Worm (Caenorhabditis elegans) whole organism, late embryonic: ENCODE measurements around the gene dbl-1.

Experiments used
- ama-1 ChIP-seq: fragments of 150-350 bp; optimal IDR thresholded peaks from 2 replicates; lab custom pipeline; 2014
- ceh-9 ChIP-seq: sonication (generic microtip); optimal IDR thresholded peaks from 2 replicates; lab custom pipeline; 2016; ENCODE audit warnings: mild to moderate bottlenecking, missing genetic modification characterization, inconsistent platforms, missing compliant biosample characterization
- dmd-4 ChIP-seq: sonication (generic microtip); optimal IDR thresholded peaks from 2 replicates; lab custom pipeline; 2016; ENCODE audit warnings: borderline replicate concordance, missing genetic modification characterization, missing compliant biosample characterization
- elt-2 ChIP-seq: sonication (generic microtip); optimal IDR thresholded peaks from 2 replicates; lab custom pipeline; 2016; ENCODE audit warnings: missing genetic modification reagents, missing genetic modification characterization, missing compliant biosample characterization
- hlh-13 ChIP-seq: fragments of 200-800 bp; sonication (Bioruptor generic); optimal IDR thresholded peaks from 2 replicates; lab custom pipeline; 2018; ENCODE audit warnings: mild to moderate bottlenecking, missing genetic modification characterization, missing compliant biosample characterization
- lin-11 ChIP-seq: fragments of 200-800 bp; sonication (Bioruptor generic); optimal IDR thresholded peaks from 2 replicates; lab custom pipeline; 2018; ENCODE audit warnings: mild to moderate bottlenecking, missing genetic modification characterization, missing compliant biosample characterization
- nfya-1 ChIP-seq: sonication (generic microtip); optimal IDR thresholded peaks from 2 replicates; lab custom pipeline; 2017; ENCODE audit warnings: missing genetic modification characterization, mild to moderate bottlenecking, missing compliant biosample characterization, antibody characterized with exemption, moderate library complexity
- pha-4 ChIP-seq: fragments of 150-350 bp; optimal IDR thresholded peaks from 2 replicates; lab custom pipeline; 2018; ENCODE audit warnings: missing biosample characterization, missing genetic modification reagents, missing genetic modification characterization
- pqm-1 ChIP-seq: sonication (generic microtip); optimal IDR thresholded peaks from 2 replicates; lab custom pipeline; 2016; ENCODE audit warnings: missing genetic modification characterization, missing compliant biosample characterization
- rnt-1 ChIP-seq: sonication (generic microtip); optimal IDR thresholded peaks from 2 replicates; lab custom pipeline; 2016; ENCODE audit warnings: missing genetic modification characterization, missing compliant biosample characterization
- ttx-3 ChIP-seq: sonication (generic microtip); optimal IDR thresholded peaks from 2 replicates; lab custom pipeline; 2016; ENCODE audit warnings: missing genetic modification reagents, missing genetic modification characterization, missing compliant biosample characterization

DNA sequence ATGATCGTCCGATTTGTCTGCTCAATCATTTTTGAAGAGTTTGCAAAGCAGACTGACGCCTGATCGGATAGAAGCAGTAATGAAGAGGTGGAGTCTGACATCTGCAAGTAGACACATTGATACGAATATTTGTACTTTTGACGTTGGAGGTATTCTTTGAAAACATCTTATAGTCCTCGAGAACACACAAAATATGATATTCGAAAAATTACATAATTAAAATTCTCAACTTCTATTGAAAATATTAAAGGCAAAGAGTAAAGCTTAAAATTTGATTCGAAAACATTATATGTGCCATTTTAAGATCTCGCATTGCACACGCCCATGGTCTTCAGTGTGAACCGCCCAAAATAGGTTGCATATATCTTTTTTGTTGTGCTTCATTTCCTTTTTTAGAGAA, 35.6 kb upstream of the dbl-1 start, which contains the start of gene ZC487.2:
- TF ChIP-seq rnt-1 (tag; lab: Kevin White, UChicago): no peak
- TF ChIP-seq ttx-3 (tag; lab: Kevin White, UChicago): no peak
- no peak for TF ChIP-seq dmd-4 (tag; lab: Kevin White, UChicago)
- no peak for TF ChIP-seq hlh-13 (GFP tag; lab: Kevin White, UChicago)
- no peak for TF ChIP-seq pha-4 (tag; lab: Kevin White, UChicago)
- no peak for TF ChIP-seq ama-1 (lab: Kevin White, UChicago)
- TF ChIP-seq ceh-9: no peak
- TF ChIP-seq elt-2 (tag; lab: Kevin White, UChicago): no peak
- TF ChIP-seq pqm-1 (tag; lab: Kevin White, UChicago): no peak
- no peak for TF ChIP-seq nfya-1 (tag; lab: Kevin White, UChicago)
- TF ChIP-seq lin-11 (tag; lab: Kevin White, UChicago): no peak
